Fruit fly (Drosophila melanogaster) ovary, adult (tissue): ENCODE measurements around the gene CG46441.

Source experiments
- CG17801 ChIP-seq: fragments of 200-800 bp; optimal IDR thresholded peaks from 2 replicates; lab custom pipeline; 2019; ENCODE audit warnings: missing biosample characterization, mild to moderate bottlenecking, missing genetic modification characterization, moderate library complexity; ENCODE audit not compliant: partially characterized antibody

CG46441 gene

dm6 chr3R:20512368-20512767 lies 10.6 kb upstream of the CG46441 start, which contains the start of gene MFS9:
MFS9 (minus strand) TSS chr3R:20512468.
- no peak for TF ChIP-seq CG17801

dm6 chr3R:20509377-20509776 lies 7.6 kb upstream of the CG46441 start:
- no peak for TF ChIP-seq CG17801

- no peak for TF ChIP-seq CG17801
Measured at dm6 chr3R:20504488-20504887, 2.7 kb upstream of the CG46441 start, which contains the start of gene Or92a. Or92a (plus strand) TSS chr3R:20504788.

dm6 chr3R:20503646-20504045 lies 1.8 kb upstream of the CG46441 start, which contains the start of gene MtnB:
MtnB (minus strand) TSS chr3R:20503746.
- TF ChIP-seq CG17801 = no peak

DNA sequence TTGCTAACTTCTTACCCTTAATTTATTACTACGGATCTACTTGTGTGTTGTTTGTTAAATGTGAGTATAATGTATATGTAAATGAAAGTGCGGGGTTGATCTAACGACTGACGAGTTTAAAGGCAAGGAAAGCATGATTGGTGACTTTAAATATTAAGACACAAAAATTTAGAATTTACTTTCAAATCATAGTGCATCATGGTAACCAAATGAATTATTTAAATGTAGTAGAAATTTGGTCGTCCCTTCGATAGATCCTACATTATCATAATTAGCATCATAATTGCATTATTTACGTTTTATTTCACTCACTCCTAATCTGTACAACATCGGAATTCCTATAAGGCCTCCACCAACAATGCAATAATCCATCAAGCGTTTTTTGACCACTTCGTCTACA lies 483 bp downstream of the CG46441 start, which contains the start of gene Dic2:
Gene Dic2, minus strand, starts transcription at position 101 of the 400 bp plus-strand sequence.
- no peak for TF ChIP-seq CG17801

dm6 chr3R:20484441-20484840 lies 17.4 kb downstream of the CG46441 start, which contains the start of gene Gfrl:
Gfrl (minus strand) TSS chr3R:20484588.
- TF ChIP-seq CG17801 = no peak

- no peak for TF ChIP-seq CG17801
Measured at dm6 chr3R:20472764-20473390, 28.9 kb downstream of the CG46441 start.

- no peak for TF ChIP-seq CG17801
Measured at dm6 chr3R:20464267-20464768, 37.5 kb downstream of the CG46441 start.
